Worm (Caenorhabditis elegans) whole organism, L3 larva: ENCODE measurements around the gene srab-25.
"Not testable (repeated sequence)": the region's sequence is repeated elsewhere in the genome, so short reads cannot be mapped to it uniquely, and the experiment has no call there.

Experiments used
- nfya-1 ChIP-seq: sonication (generic microtip); optimal IDR thresholded peaks from 2 replicates; lab custom pipeline; 2017; ENCODE audit warnings: missing genetic modification characterization, mild to moderate bottlenecking, missing compliant biosample characterization, antibody characterized with exemption, moderate library complexity; ENCODE audit not compliant: insufficient read depth
- nhr-11 ChIP-seq: fragments of 150-350 bp; optimal IDR thresholded peaks from 2 replicates; lab custom pipeline; 2014; ENCODE audit warnings: missing biosample characterization, missing genetic modification characterization
- nhr-76 ChIP-seq: fragments of 150-350 bp; sonication (generic microtip); optimal IDR thresholded peaks from 5 replicates; lab custom pipeline; 2014; ENCODE audit warnings: missing biosample characterization, missing genetic modification characterization
- skn-1 ChIP-seq: fragments of 150-350 bp; optimal IDR thresholded peaks from 2 replicates; lab custom pipeline; 2014; ENCODE audit warnings: missing biosample characterization, missing genetic modification characterization
- snpc-4 ChIP-seq: fragments of 150-350 bp; optimal IDR thresholded peaks from 2 replicates; lab custom pipeline; 2014; ENCODE audit warnings: missing biosample characterization, missing genetic modification characterization
- tbx-2 ChIP-seq: sonication (generic microtip); optimal IDR thresholded peaks from 2 replicates; lab custom pipeline; 2016; ENCODE audit warnings: mild to moderate bottlenecking, missing genetic modification characterization, missing compliant biosample characterization
- ztf-11 ChIP-seq: fragments of 150-350 bp; optimal IDR thresholded peaks from 2 replicates; lab custom pipeline; 2014; ENCODE audit warnings: missing biosample characterization, missing genetic modification characterization

DNA sequence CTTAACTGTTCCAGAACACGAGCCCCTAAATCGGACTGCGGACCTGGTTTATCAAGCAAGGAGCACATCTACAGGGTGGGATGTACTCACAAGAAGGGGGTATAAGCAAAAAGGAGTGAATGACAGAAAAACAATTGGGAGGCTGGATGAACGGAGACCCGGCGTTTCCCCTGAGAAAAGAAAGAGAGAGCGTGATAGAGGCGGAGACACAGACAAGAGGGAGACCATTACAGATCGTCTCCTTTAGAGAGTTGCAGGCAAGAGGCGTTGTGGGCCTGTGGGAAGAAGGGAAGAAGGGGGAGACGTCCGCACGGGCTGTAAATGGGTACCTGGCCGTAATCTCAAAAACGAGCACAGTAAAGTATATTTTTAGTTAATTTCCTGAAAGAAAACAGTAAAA, 47.1 kb downstream of the srab-25 start, which contains the start of gene Y46H3C.7:
- not testable (repeated sequence) for TF ChIP-seq snpc-4 (tag; lab: Kevin White, UChicago); nhr-11 (tag; lab: Kevin White, UChicago); tbx-2 (tag; lab: Kevin White, UChicago); skn-1 (tag; lab: Kevin White, UChicago); nfya-1 (tag; lab: Kevin White, UChicago); nhr-76; ztf-11 (tag; lab: Kevin White, UChicago)
